Worm (Caenorhabditis elegans): ENCODE measurements around the gene set-3.

- TF ChIP-seq sea-1 (GFP tag; conservative IDR thresholded peaks at IDR 0.05) (no peak), scrt-1 (GFP tag; IDR thresholded peaks at IDR 0.05) (no peak), hmg-4 (GFP tag; optimal IDR thresholded peaks at IDR 0.05) (no peak), ama-1 (optimal IDR thresholded peaks at IDR 0.05) (no peak), hnd-1 (tag; optimal IDR thresholded peaks at IDR 0.05) (no peak), tbx-37 (GFP tag; conservative IDR thresholded peaks at IDR 0.05) (no peak), ceh-13 (GFP tag; optimal IDR thresholded peaks at IDR 0.05) (no peak), F13C5.2 (tag; optimal IDR thresholded peaks at IDR 0.05) (no peak), hmbx-1 (tag; optimal IDR thresholded peaks at IDR 0.05) (no peak), pes-1 (GFP tag; IDR thresholded peaks at IDR 0.05) (no peak)
Measured at ce11 chrIII:9711163-9711562, 16.8 kb upstream of the set-3 start.

Measured in whole organism, early embryonic.